Fruit fly (Drosophila melanogaster): ENCODE measurements around the gene ppk21.

dm6 chr3R:29686698-29687097, 22.1 kb downstream of the ppk21 start:
- TF ChIP-seq spab (GFP tag; optimal IDR thresholded peaks at IDR 0.05) (no peak), Sox14 (GFP tag; optimal IDR thresholded peaks at IDR 0.05) (no peak), Blimp-1 (GFP tag; optimal IDR thresholded peaks at IDR 0.05) (no peak), topi (GFP tag; optimal IDR thresholded peaks at IDR 0.05) (no peak), CG15336 (GFP tag; IDR thresholded peaks at IDR 0.05) (no peak)

All from whole organism, prepupa.